Worm (Caenorhabditis elegans) whole organism, L4 larva: Measurements from ENCODE around the gene arx-2.

Experiments used
- aly-2 ChIP-seq: sonication (generic microtip); optimal IDR thresholded peaks from 2 replicates; lab custom pipeline; 2018; ENCODE audit warnings: missing biosample characterization, missing genetic modification characterization
- ces-1 ChIP-seq: fragments of 150-350 bp; sonication (generic microtip); optimal IDR thresholded peaks from 4 replicates; lab custom pipeline; 2014; ENCODE audit warnings: missing biosample characterization, missing genetic modification reagents, missing genetic modification characterization
- nhr-11 ChIP-seq: fragments of 150-350 bp; optimal IDR thresholded peaks from 2 replicates; lab custom pipeline; 2014; ENCODE audit warnings: missing biosample characterization, missing genetic modification characterization

- TF ChIP-seq ces-1 (no peak), aly-2 (tag; lab: Kevin White, UChicago) (no peak), nhr-11 (tag; lab: Kevin White, UChicago) (no peak)
Observed at ce11 chrV:10285853-10286252, 52.3 kb downstream of the arx-2 start.
